Fruit fly (Drosophila melanogaster) whole organism, embryonic: Measurements from ENCODE around the gene Dok.

Source experiments
- Aef1 ChIP-seq: fragments of 200-800 bp; sonication (Bioruptor generic); IDR thresholded peaks from 3 replicates; pipeline ENCODE4 v1.3.6; 2022; ENCODE audit warnings: missing biosample characterization, missing genetic modification characterization
- CG10274 ChIP-seq: fragments of 200-800 bp; sonication (Bioruptor generic); optimal IDR thresholded peaks from 3 replicates; lab custom pipeline; 2017; ENCODE audit warnings: missing biosample characterization, mild to moderate bottlenecking, missing genetic modification characterization
- CG11560 ChIP-seq: fragments of 200-800 bp; sonication (Bioruptor generic); IDR thresholded peaks from 3 replicates; pipeline ENCODE4 v1.3.6; 2022; ENCODE audit warnings: missing biosample characterization, missing genetic modification characterization
- CG12219 ChIP-seq: fragments of 200-800 bp; sonication (Bioruptor generic); optimal IDR thresholded peaks from 3 replicates; lab custom pipeline; 2018; ENCODE audit warnings: missing biosample characterization, mild to moderate bottlenecking, missing genetic modification characterization
- CG12744 ChIP-seq: fragments of 200-800 bp; sonication (Bioruptor generic); optimal IDR thresholded peaks from 2 replicates; lab custom pipeline; 2016; ENCODE audit warnings: missing biosample characterization, missing genetic modification characterization
- CG15514 ChIP-seq: fragments of 200-800 bp; sonication (Bioruptor generic); optimal IDR thresholded peaks from 3 replicates; lab custom pipeline; 2017; ENCODE audit warnings: missing biosample characterization, missing genetic modification characterization, mild to moderate bottlenecking, moderate library complexity, missing genetic modification reagents
- CG2116 ChIP-seq: fragments of 200-800 bp; sonication (Bioruptor generic); optimal IDR thresholded peaks from 3 replicates; lab custom pipeline; 2018; ENCODE audit warnings: missing biosample characterization, mild to moderate bottlenecking, missing genetic modification characterization
- CG2120 ChIP-seq: fragments of 200-800 bp; sonication (Bioruptor generic); optimal IDR thresholded peaks from 3 replicates; lab custom pipeline; 2016; ENCODE audit warnings: missing biosample characterization, missing genetic modification characterization
- CG31365 ChIP-seq: fragments of 200-800 bp; sonication (Bioruptor generic); optimal IDR thresholded peaks from 2 replicates; lab custom pipeline; 2018; ENCODE audit warnings: missing biosample characterization, mild to moderate bottlenecking, missing genetic modification characterization
- CG3163 ChIP-seq: fragments of 200-800 bp; sonication (Bioruptor generic); optimal IDR thresholded peaks from 3 replicates; lab custom pipeline; 2016; ENCODE audit warnings: missing biosample characterization, missing genetic modification characterization
- CG32772 ChIP-seq: fragments of 200-800 bp; sonication (Bioruptor generic); IDR thresholded peaks from 2 replicates; pipeline ENCODE4 v1.3.6; 2022; ENCODE audit warnings: missing biosample characterization, missing genetic modification characterization
- CG4617 ChIP-seq: fragments of 200-800 bp; sonication (Bioruptor generic); optimal IDR thresholded peaks from 3 replicates; lab custom pipeline; 2016; ENCODE audit warnings: missing biosample characterization, missing genetic modification characterization, borderline replicate concordance
- CG5245 ChIP-seq: fragments of 200-800 bp; sonication (Bioruptor generic); optimal IDR thresholded peaks from 3 replicates; lab custom pipeline; 2016; ENCODE audit warnings: missing biosample characterization, missing genetic modification characterization
- CG6254 ChIP-seq: fragments of 200-800 bp; sonication (Bioruptor generic); optimal IDR thresholded peaks from 3 replicates; lab custom pipeline; 2017; ENCODE audit warnings: mild to moderate bottlenecking, missing biosample characterization, missing genetic modification reagents, missing genetic modification characterization
- CG8089 ChIP-seq: fragments of 200-800 bp; sonication (Bioruptor generic); optimal IDR thresholded peaks from 3 replicates; lab custom pipeline; 2016; ENCODE audit warnings: missing biosample characterization, missing genetic modification characterization
- CG9932 ChIP-seq: fragments of 200-800 bp; sonication (Bioruptor generic); IDR thresholded peaks from 2 replicates; pipeline ENCODE4 v1.3.6; 2022; ENCODE audit warnings: missing biosample characterization, missing genetic modification characterization
- Chrac-16 ChIP-seq: fragments of 200-800 bp; sonication (Bioruptor generic); optimal IDR thresholded peaks from 3 replicates; lab custom pipeline; 2016; ENCODE audit warnings: missing biosample characterization, missing genetic modification characterization
- Dad ChIP-seq: fragments of 200-800 bp; sonication (Bioruptor generic); optimal IDR thresholded peaks from 3 replicates; lab custom pipeline; 2016; ENCODE audit warnings: missing biosample characterization, missing genetic modification characterization
- Dip3 ChIP-seq: fragments of 200-800 bp; sonication (Bioruptor generic); optimal IDR thresholded peaks from 3 replicates; lab custom pipeline; 2016; ENCODE audit warnings: missing biosample characterization, missing genetic modification characterization
- Hr51 ChIP-seq, 2 experiments: fragments of 200-800 bp; sonication (Bioruptor generic); optimal IDR thresholded peaks; 2 replicates in 1 of 2; 3 replicates in 1 of 2; lab custom pipeline; 2016 to 2018; ENCODE audit warnings: missing biosample characterization in 2 of 2, missing genetic modification characterization in 2 of 2, mild to moderate bottlenecking in 1 of 2, moderate library complexity in 1 of 2
- Optix ChIP-seq: fragments of 200-800 bp; sonication (Bioruptor generic); IDR thresholded peaks from 3 replicates; pipeline ENCODE4 v1.3.6; 2022; ENCODE audit warnings: missing biosample characterization, missing genetic modification characterization
- PHDP ChIP-seq: fragments of 200-800 bp; sonication (Bioruptor generic); optimal IDR thresholded peaks from 3 replicates; lab custom pipeline; 2018; ENCODE audit warnings: missing biosample characterization, mild to moderate bottlenecking, missing genetic modification characterization, moderate library complexity
- Ptx1 ChIP-seq: fragments of 200-800 bp; sonication (Bioruptor generic); IDR thresholded peaks from 2 replicates; pipeline ENCODE4 v1.3.6; 2022; ENCODE audit warnings: missing biosample characterization, missing genetic modification characterization
- Sry-δ ChIP-seq: fragments of 200-800 bp; sonication (Bioruptor generic); optimal IDR thresholded peaks from 2 replicates; lab custom pipeline; 2016; ENCODE audit warnings: missing biosample characterization, missing genetic modification characterization
- aop ChIP-seq: fragments of 200-800 bp; sonication (Bioruptor generic); IDR thresholded peaks from 2 replicates; pipeline ENCODE4 v1.3.6; 2022; ENCODE audit warnings: missing biosample characterization, missing genetic modification characterization
- bcd ChIP-seq: fragments of 200-800 bp; sonication (Bioruptor generic); optimal IDR thresholded peaks from 2 replicates; lab custom pipeline; 2017; ENCODE audit warnings: missing biosample characterization, mild to moderate bottlenecking, missing genetic modification characterization
- chif ChIP-seq, 2 experiments: fragments of 200-800 bp; sonication (Bioruptor generic); optimal IDR thresholded peaks; 3 replicates each; lab custom pipeline; 2016; ENCODE audit warnings: missing biosample characterization in 2 of 2, missing genetic modification characterization in 2 of 2
- ci ChIP-seq: fragments of 200-800 bp; sonication (Bioruptor generic); IDR thresholded peaks from 3 replicates; pipeline ENCODE4 v1.3.6; 2022; ENCODE audit warnings: missing biosample characterization, missing genetic modification characterization
- crc ChIP-seq: fragments of 200-800 bp; sonication (Bioruptor generic); optimal IDR thresholded peaks from 2 replicates; lab custom pipeline; 2016; ENCODE audit warnings: missing biosample characterization, missing genetic modification characterization
- crol ChIP-seq: fragments of 200-800 bp; sonication (Bioruptor generic); IDR thresholded peaks from 2 replicates; pipeline ENCODE4 v1.3.6; 2022; ENCODE audit warnings: missing biosample characterization, missing genetic modification characterization
- dm ChIP-seq: fragments of 200-800 bp; sonication (Bioruptor generic); optimal IDR thresholded peaks from 3 replicates; lab custom pipeline; 2016; ENCODE audit warnings: missing biosample characterization, missing genetic modification characterization
- dpn ChIP-seq, 2 experiments: fragments of 200-800 bp; sonication (Bioruptor generic); optimal IDR thresholded peaks; 3 replicates each; lab custom pipeline; 2016; ENCODE audit warnings: missing biosample characterization in 2 of 2, missing genetic modification characterization in 2 of 2
- emc ChIP-seq: fragments of 200-800 bp; sonication (Bioruptor generic); optimal IDR thresholded peaks from 2 replicates; lab custom pipeline; 2016; ENCODE audit warnings: missing biosample characterization, missing genetic modification characterization
- exex ChIP-seq: fragments of 200-800 bp; sonication (Bioruptor generic); optimal IDR thresholded peaks from 4 replicates; lab custom pipeline; 2018; ENCODE audit warnings: missing biosample characterization, mild to moderate bottlenecking, missing genetic modification characterization, moderate library complexity
- fd102C ChIP-seq: fragments of 200-800 bp; sonication (Bioruptor generic); optimal IDR thresholded peaks from 2 replicates; lab custom pipeline; 2018; ENCODE audit warnings: missing biosample characterization, mild to moderate bottlenecking, missing genetic modification characterization, moderate library complexity
- fu2 ChIP-seq: fragments of 200-800 bp; sonication (Bioruptor generic); optimal IDR thresholded peaks from 2 replicates; lab custom pipeline; 2016; ENCODE audit warnings: missing biosample characterization, missing genetic modification characterization
- hbn ChIP-seq: fragments of 200-800 bp; sonication (Bioruptor generic); IDR thresholded peaks from 2 replicates; pipeline ENCODE4 v1.3.6; 2022; ENCODE audit warnings: missing biosample characterization, missing genetic modification characterization; ENCODE audit not compliant: partially characterized antibody
- lmd ChIP-seq: fragments of 200-800 bp; sonication (Bioruptor generic); IDR thresholded peaks from 2 replicates; pipeline ENCODE4 v1.3.6; 2022; ENCODE audit warnings: missing biosample characterization, missing genetic modification characterization
- lola ChIP-seq, 3 experiments: fragments of >200 bp in 2 of 3; fragments of 200-800 bp in 1 of 3; sonication (Bioruptor generic) in 1 of 3; optimal IDR thresholded peaks; 2 replicates each; lab custom pipeline; 2017 to 2019; ENCODE audit warnings: missing biosample characterization in 3 of 3, missing genetic modification characterization in 3 of 3, mild to moderate bottlenecking in 1 of 3, moderate library complexity in 1 of 3
- mam ChIP-seq: fragments of 200-800 bp; sonication (Bioruptor generic); optimal IDR thresholded peaks from 3 replicates; lab custom pipeline; 2016; ENCODE audit warnings: missing biosample characterization, missing genetic modification characterization
- nerfin-2 ChIP-seq: fragments of 200-800 bp; sonication (Bioruptor generic); IDR thresholded peaks from 2 replicates; pipeline ENCODE4 v1.3.6; 2022; ENCODE audit warnings: missing biosample characterization, missing genetic modification characterization; ENCODE audit not compliant: partially characterized antibody
- nmo ChIP-seq: fragments of 200-800 bp; sonication (Bioruptor generic); optimal IDR thresholded peaks from 2 replicates; lab custom pipeline; 2018; ENCODE audit warnings: missing biosample characterization, mild to moderate bottlenecking, missing genetic modification characterization, moderate library complexity
- otp ChIP-seq: fragments of 200-800 bp; sonication (Bioruptor generic); IDR thresholded peaks from 3 replicates; pipeline ENCODE4, ENCODE4 v1.3.6; 2022; ENCODE audit warnings: missing biosample characterization, missing genetic modification characterization
- psq ChIP-seq: fragments of 200-800 bp; sonication (Bioruptor generic); optimal IDR thresholded peaks from 2 replicates; lab custom pipeline; 2017; ENCODE audit warnings: missing biosample characterization, missing genetic modification characterization
- repo ChIP-seq: fragments of 200-800 bp; sonication (Bioruptor generic); optimal IDR thresholded peaks from 2 replicates; lab custom pipeline; 2016; ENCODE audit warnings: missing biosample characterization, missing genetic modification characterization
- slou ChIP-seq: fragments of 200-800 bp; sonication (Bioruptor generic); optimal IDR thresholded peaks from 3 replicates; lab custom pipeline; 2016; ENCODE audit warnings: missing biosample characterization, missing genetic modification characterization
- sob ChIP-seq: fragments of 200-800 bp; sonication (Bioruptor generic); IDR thresholded peaks from 2 replicates; pipeline ENCODE4 v1.3.6; 2022; ENCODE audit warnings: missing biosample characterization, missing genetic modification characterization
- trh ChIP-seq: fragments of 200-800 bp; sonication (Bioruptor generic); optimal IDR thresholded peaks from 2 replicates; lab custom pipeline; 2016; ENCODE audit warnings: missing biosample characterization, missing genetic modification characterization
- vvl ChIP-seq: fragments of 200-800 bp; sonication (Bioruptor generic); IDR thresholded peaks from 2 replicates; pipeline ENCODE4 v1.3.6; 2022; ENCODE audit warnings: missing biosample characterization, missing genetic modification characterization

Dok gene

DNA sequence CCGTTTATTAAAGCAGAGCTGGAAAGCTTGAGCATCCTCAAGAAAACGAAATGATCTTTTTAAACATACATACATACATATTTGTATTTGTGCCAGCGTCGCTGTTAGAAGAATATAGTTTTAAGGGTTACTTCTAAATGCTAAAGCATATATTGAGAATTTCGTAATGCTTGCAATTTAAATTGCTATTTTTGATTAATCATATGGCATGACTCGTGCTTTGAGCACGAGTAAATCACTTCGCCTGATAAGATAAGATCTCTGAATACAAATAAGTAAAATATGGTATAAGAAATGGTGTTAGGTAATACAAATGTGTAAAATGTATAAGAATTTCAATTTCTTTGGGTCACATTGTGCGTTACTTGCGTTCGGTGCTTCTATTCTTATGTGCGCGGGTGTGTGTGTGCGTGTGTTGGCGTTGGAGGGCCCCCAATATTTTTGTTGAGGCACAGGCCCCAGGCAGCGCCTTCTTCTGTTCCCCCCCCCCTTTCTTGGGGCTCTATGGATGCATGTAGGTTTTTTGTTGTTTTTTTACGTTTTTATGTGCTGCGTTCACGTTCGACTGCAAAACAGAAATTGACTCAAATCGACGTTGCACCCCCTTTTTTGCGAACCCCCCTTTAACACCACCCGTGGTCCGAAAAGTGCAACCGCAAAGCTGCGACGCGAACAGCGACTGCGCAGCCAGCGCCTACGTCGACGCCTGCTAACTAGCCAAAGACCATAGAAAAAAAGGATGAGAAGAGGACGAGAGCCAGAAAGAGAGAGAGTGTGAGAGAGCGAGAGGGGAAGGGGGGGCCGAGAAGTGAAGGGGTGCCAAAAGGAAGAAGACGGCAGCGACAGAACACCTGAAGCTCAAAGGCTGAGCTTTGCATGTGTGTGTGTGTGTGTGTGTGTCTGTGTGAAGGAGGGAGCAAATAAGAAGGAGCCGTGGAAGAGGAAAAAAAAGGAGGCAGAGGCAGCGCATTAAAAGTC is 22.4 kb upstream of the Dok start (continued):
- TF ChIP-seq CG8089 (GFP tag; lab: Kevin White, UChicago) (no peak), fd102C (GFP tag; lab: Kevin White, UChicago) (no peak), sob (GFP tag; lab: Robert Waterston, UW) (peak; percentile 29; the same call in 1 of the 2 replicates), emc (no peak), CG6254 (peak; percentile 48), aop (GFP tag; lab: Robert Waterston, UW) (no peak; the same call in 1 of the 2 replicates), Sry-δ (GFP tag; lab: Kevin White, UChicago) (peak; percentile 24), mam (no peak), CG11560 (tag; lab: Robert Waterston, UW) (no peak), ci (GFP tag; lab: Robert Waterston, UW) (peak; percentile 80), repo (GFP tag; lab: Kevin White, UChicago) (no peak), Ptx1 (peak; percentile 63), CG10274 (GFP tag; lab: Kevin White, UChicago) (peak; percentile 48), CG9932 (GFP tag; lab: Robert Waterston, UW) (no peak), PHDP (tag; lab: Kevin White, UChicago) (no peak), Aef1 (GFP tag; lab: Robert Waterston, UW) (no peak; the same call in 2 of the 3 replicates), bcd (GFP tag; lab: Kevin White, UChicago) (peak; percentile 59), CG2116 (GFP tag; lab: Kevin White, UChicago) (peak; percentile 16), Optix (peak; percentile 71), lmd (GFP tag; lab: Robert Waterston, UW) (peak; percentile 24; the same call in 1 of the 2 replicates), hbn (GFP tag; lab: Robert Waterston, UW) (no peak), trh (GFP tag; lab: Kevin White, UChicago) (no peak), CG32772 (GFP tag; lab: Robert Waterston, UW) (peak; percentile 39; the same call in 1 of the 2 replicates), Chrac-16 (GFP tag; lab: Kevin White, UChicago) (peak; percentile 29), CG3163 (GFP tag; lab: Kevin White, UChicago) (no peak), CG31365 (no peak), Dad (GFP tag; lab: Kevin White, UChicago) (no peak), psq (GFP tag; lab: Kevin White, UChicago) (no peak), CG12219 (GFP tag; lab: Kevin White, UChicago) (peak; percentile 11), CG15514 (GFP tag; lab: Kevin White, UChicago) (no peak), slou (GFP tag; lab: Kevin White, UChicago) (no peak), nerfin-2 (GFP tag; lab: Robert Waterston, UW) (no peak), CG4617 (GFP tag; lab: Kevin White, UChicago) (no peak), Hr51 (GFP tag; optimal IDR thresholded peaks at IDR 0.05; lab: Kevin White, UChicago) (peak; percentile 19 to 71), dpn (GFP tag; optimal IDR thresholded peaks at IDR 0.05; lab: Kevin White, UChicago) (peak; percentile 5 to 11), exex (peak; percentile 26), CG5245 (GFP tag; lab: Kevin White, UChicago) (no peak), otp (GFP tag; lab: Robert Waterston, UW) (peak; percentile 64; the same call in 1 of the 3 replicates), crol (GFP tag; lab: Robert Waterston, UW) (peak; percentile 87), CG12744 (no peak), dm (GFP tag; lab: Kevin White, UChicago) (no peak), vvl (peak; percentile 61), chif (GFP tag; optimal IDR thresholded peaks at IDR 0.05; lab: Kevin White, UChicago) (peak; percentile 12 to 45), lola (GFP tag; optimal IDR thresholded peaks at IDR 0.05; lab: Kevin White, UChicago) (peak in 1 of 3 experiments; percentile 86), fu2 (GFP tag; lab: Kevin White, UChicago) (no peak), crc (GFP tag; lab: Kevin White, UChicago) (no peak), nmo (GFP tag; lab: Kevin White, UChicago) (peak; percentile 64), CG2120 (peak; percentile 29), Dip3 (GFP tag; lab: Kevin White, UChicago) (no peak)
